Worm (Caenorhabditis elegans): Measurements from ENCODE around the gene F14F7.7.

F14F7.7 gene

ce11 chrIII:13061734-13062133 is 31.0 kb downstream of the F14F7.7 start:
- TF ChIP-seq zag-1 (tag; optimal IDR thresholded peaks at IDR 0.05), result no peak
- TF ChIP-seq egl-5 (tag; optimal IDR thresholded peaks at IDR 0.05), result no peak
- TF ChIP-seq nhr-237 (tag; optimal IDR thresholded peaks at IDR 0.05), result no peak
- TF ChIP-seq nhr-77 (tag; optimal IDR thresholded peaks at IDR 0.05), result no peak
- no peak for TF ChIP-seq nhr-76 (tag; optimal IDR thresholded peaks at IDR 0.05)
- TF ChIP-seq skn-1 (tag; optimal IDR thresholded peaks at IDR 0.05), result no peak
- TF ChIP-seq jun-1 (tag; optimal IDR thresholded peaks at IDR 0.05), result no peak
- no peak for TF ChIP-seq fos-1 (tag; optimal IDR thresholded peaks at IDR 0.05)
- no peak for TF ChIP-seq fkh-10 (GFP tag; optimal IDR thresholded peaks at IDR 0.05)
- no peak for TF ChIP-seq egl-27 (tag; optimal IDR thresholded peaks at IDR 0.05)
- TF ChIP-seq nhr-12 (tag; optimal IDR thresholded peaks at IDR 0.05), result no peak
- TF ChIP-seq lin-15B (tag; optimal IDR thresholded peaks at IDR 0.05), result no peak
- TF ChIP-seq lin-39 (tag; optimal IDR thresholded peaks at IDR 0.05), result no peak
- no peak for TF ChIP-seq ceh-82 (tag; optimal IDR thresholded peaks at IDR 0.05)
- TF ChIP-seq elt-1 (tag; optimal IDR thresholded peaks at IDR 0.05), result no peak
- TF ChIP-seq nhr-28 (tag; optimal IDR thresholded peaks at IDR 0.05), result no peak
- no peak for TF ChIP-seq mml-1 (tag; optimal IDR thresholded peaks at IDR 0.05)
- no peak for TF ChIP-seq nhr-67 (tag; optimal IDR thresholded peaks at IDR 0.05)
- no peak for TF ChIP-seq daf-12 (tag; optimal IDR thresholded peaks at IDR 0.05)
- TF ChIP-seq nhr-23 (tag; optimal IDR thresholded peaks at IDR 0.05), result no peak

- TF ChIP-seq lsy-12 (tag; optimal IDR thresholded peaks at IDR 0.05) (peak; percentile 82), nhr-76 (tag; optimal IDR thresholded peaks at IDR 0.05) (no peak), nhr-25 (tag; optimal IDR thresholded peaks at IDR 0.05) (peak; percentile 90), nhr-77 (tag; optimal IDR thresholded peaks at IDR 0.05) (peak; percentile 19), nhr-12 (tag; optimal IDR thresholded peaks at IDR 0.05) (no peak), aly-2 (tag; optimal IDR thresholded peaks at IDR 0.05) (peak; percentile 35), pqm-1 (tag; optimal IDR thresholded peaks at IDR 0.05) (peak; percentile 41), elt-1 (tag; optimal IDR thresholded peaks at IDR 0.05) (peak; percentile 84), lin-39 (tag; optimal IDR thresholded peaks at IDR 0.05) (peak; percentile 97), sea-2 (GFP tag; optimal IDR thresholded peaks at IDR 0.05) (peak; percentile 6), R02D3.7 (tag; optimal IDR thresholded peaks at IDR 0.05) (peak; percentile 80), ZK546.5 (tag; optimal IDR thresholded peaks at IDR 0.05) (no peak), fkh-2 (tag; optimal IDR thresholded peaks at IDR 0.05) (peak; percentile 85), mml-1 (tag; optimal IDR thresholded peaks at IDR 0.05) (no peak), hmg-11 (tag; optimal IDR thresholded peaks at IDR 0.05) (peak; percentile 99), nhr-23 (tag; optimal IDR thresholded peaks at IDR 0.05) (peak; percentile 83), zag-1 (tag; optimal IDR thresholded peaks at IDR 0.05) (peak; percentile 38), nhr-28 (tag; optimal IDR thresholded peaks at IDR 0.05) (no peak), unc-62 (GFP tag; optimal IDR thresholded peaks at IDR 0.05) (peak; percentile 87), daf-12 (tag; optimal IDR thresholded peaks at IDR 0.05) (no peak), nhr-43 (tag; optimal IDR thresholded peaks at IDR 0.05; ENCODE audit: poor library complexity, severe bottlenecking) (peak; percentile 49), fkh-10 (GFP tag; optimal IDR thresholded peaks at IDR 0.05) (peak; percentile 98), elt-2 (tag; optimal IDR thresholded peaks at IDR 0.05) (peak; percentile 56), mdl-1 (tag; optimal IDR thresholded peaks at IDR 0.05) (peak; percentile 61), nhr-11 (tag; optimal IDR thresholded peaks at IDR 0.05) (peak; percentile 77), egl-27 (tag; optimal IDR thresholded peaks at IDR 0.05) (peak; percentile 89), nfya-1 (tag; optimal IDR thresholded peaks at IDR 0.05; ENCODE audit: insufficient read depth) (peak; percentile 97), ceh-28 (tag; optimal IDR thresholded peaks at IDR 0.05) (peak; percentile 84), ceh-16 (tag; optimal IDR thresholded peaks at IDR 0.05) (no peak), nhr-237 (tag; optimal IDR thresholded peaks at IDR 0.05) (no peak), ama-1 (optimal IDR thresholded peaks at IDR 0.05) (peak; percentile 64), tbx-2 (tag; optimal IDR thresholded peaks at IDR 0.05) (peak; percentile 83), snpc-4 (tag; optimal IDR thresholded peaks at IDR 0.05) (peak; percentile 65), fos-1 (tag; optimal IDR thresholded peaks at IDR 0.05) (peak; percentile 37), unc-39 (tag; optimal IDR thresholded peaks at IDR 0.05) (peak; percentile 49), ceh-9 (tag; optimal IDR thresholded peaks at IDR 0.05) (no peak), lin-15B (tag; optimal IDR thresholded peaks at IDR 0.05) (peak; percentile 66), ceh-82 (tag; optimal IDR thresholded peaks at IDR 0.05) (peak; percentile 55), ztf-11 (tag; optimal IDR thresholded peaks at IDR 0.05) (no peak), eor-1 (tag; optimal IDR thresholded peaks at IDR 0.05) (peak; percentile 60 to 64), jun-1 (tag; optimal IDR thresholded peaks at IDR 0.05) (peak; percentile 94), ztf-4 (tag; optimal IDR thresholded peaks at IDR 0.05) (peak; percentile 75), elt-3 (tag; optimal IDR thresholded peaks at IDR 0.05) (no peak), nhr-67 (tag; optimal IDR thresholded peaks at IDR 0.05) (no peak), skn-1 (tag; optimal IDR thresholded peaks at IDR 0.05) (peak; percentile 78), pha-4 (tag; optimal IDR thresholded peaks at IDR 0.05) (peak; percentile 97), egl-5 (tag; optimal IDR thresholded peaks at IDR 0.05) (peak; percentile 97)
Observed at ce11 chrIII:13062414-13062965, 31.8 kb downstream of the F14F7.7 start.

All from whole organism, L3 larva.